Fruit fly (Drosophila melanogaster) whole organism, wandering third instar larva: ENCODE results near the gene CG13613.

Source experiments
- Abd-B ChIP-seq: fragments of >200 bp; optimal IDR thresholded peaks from 2 replicates; lab custom pipeline; 2017; ENCODE audit warnings: missing biosample characterization, missing genetic modification characterization
- CG32264 ChIP-seq: fragments of 200-800 bp; sonication (Bioruptor generic); optimal IDR thresholded peaks from 2 replicates; lab custom pipeline; 2016; ENCODE audit warnings: missing biosample characterization, missing genetic modification characterization
- CG9705 ChIP-seq: fragments of 200-800 bp; sonication (Bioruptor generic); optimal IDR thresholded peaks from 2 replicates; lab custom pipeline; 2018; ENCODE audit warnings: missing biosample characterization, mild to moderate bottlenecking, missing genetic modification characterization
- CrebA ChIP-seq: fragments of 200-800 bp; sonication (Bioruptor generic); optimal IDR thresholded peaks from 2 replicates; lab custom pipeline; 2016; ENCODE audit warnings: missing biosample characterization, mild to moderate bottlenecking, missing genetic modification characterization, borderline replicate concordance
- Dfd ChIP-seq: fragments of >200 bp; optimal IDR thresholded peaks from 2 replicates; lab custom pipeline; 2017; ENCODE audit warnings: missing biosample characterization, missing genetic modification characterization
- GATAd ChIP-seq: sonication (Bioruptor generic); optimal IDR thresholded peaks from 2 replicates; lab custom pipeline; 2016; ENCODE audit warnings: missing biosample characterization, missing genetic modification characterization
- HLH106 ChIP-seq: fragments of 200-800 bp; optimal IDR thresholded peaks from 3 replicates; lab custom pipeline; 2019; ENCODE audit warnings: missing biosample characterization, mild to moderate bottlenecking, missing genetic modification characterization, moderate library complexity
- Hnf4 ChIP-seq: fragments of 200-800 bp; sonication (Bioruptor generic); optimal IDR thresholded peaks from 2 replicates; lab custom pipeline; 2016; ENCODE audit warnings: missing biosample characterization, mild to moderate bottlenecking, missing genetic modification characterization
- Hr78 ChIP-seq: fragments of >200 bp; optimal IDR thresholded peaks from 2 replicates; lab custom pipeline; 2017; ENCODE audit warnings: missing biosample characterization, missing genetic modification characterization
- Hr83 ChIP-seq: fragments of 200-300 bp; sonication (Bioruptor generic); optimal IDR thresholded peaks from 2 replicates; lab custom pipeline; 2016; ENCODE audit warnings: missing biosample characterization, mild to moderate bottlenecking, missing genetic modification characterization, moderate library complexity; ENCODE audit not compliant: poor library complexity, severe bottlenecking
- Jra ChIP-seq: sonication (Bioruptor generic); optimal IDR thresholded peaks from 2 replicates; lab custom pipeline; 2016; ENCODE audit warnings: missing biosample characterization, missing genetic modification characterization
- Mio ChIP-seq: sonication (Bioruptor generic); optimal IDR thresholded peaks from 2 replicates; lab custom pipeline; 2016; ENCODE audit warnings: missing biosample characterization, missing genetic modification characterization
- Myc ChIP-seq: fragments of >200 bp; optimal IDR thresholded peaks from 2 replicates; lab custom pipeline; 2017
- N ChIP-seq: fragments of >200 bp; optimal IDR thresholded peaks from 2 replicates; lab custom pipeline; 2018; ENCODE audit warnings: missing biosample characterization, missing external identifiers, missing genetic modification characterization
- OdsH ChIP-seq: fragments of 200-800 bp; sonication (Bioruptor generic); optimal IDR thresholded peaks from 2 replicates; lab custom pipeline; 2016; ENCODE audit warnings: missing biosample characterization, mild to moderate bottlenecking, missing genetic modification characterization
- Rel ChIP-seq, 2 experiments: fragments of 200-800 bp; sonication (Bioruptor generic) in 1 of 2; optimal IDR thresholded peaks; 2 replicates in 1 of 2; 3 replicates in 1 of 2; lab custom pipeline; 2016 to 2019; ENCODE audit warnings: mild to moderate bottlenecking in 2 of 2, missing biosample characterization in 2 of 2, missing genetic modification characterization in 2 of 2, moderate library complexity in 1 of 2
- Sp1 ChIP-seq: fragments of 200-800 bp; sonication (Bioruptor generic); optimal IDR thresholded peaks from 3 replicates; lab custom pipeline; 2019; ENCODE audit warnings: missing biosample characterization, mild to moderate bottlenecking, missing genetic modification characterization, moderate library complexity
- Vsx2 ChIP-seq: fragments of 200-300, 225-300 bp; sonication (Bioruptor generic); optimal IDR thresholded peaks from 2 replicates; lab custom pipeline; 2018; ENCODE audit warnings: missing biosample characterization, missing genetic modification characterization; ENCODE audit not compliant: partially characterized antibody
- br ChIP-seq: fragments of 200-800 bp; sonication (Bioruptor generic); optimal IDR thresholded peaks from 2 replicates; lab custom pipeline; 2016; ENCODE audit warnings: missing biosample characterization, missing genetic modification characterization
- brk ChIP-seq: fragments of 200-800 bp; sonication (Bioruptor generic); optimal IDR thresholded peaks from 2 replicates; lab custom pipeline; 2016; ENCODE audit warnings: missing biosample characterization, mild to moderate bottlenecking, missing genetic modification characterization
- dmrt93B ChIP-seq: fragments of 200-800 bp; sonication (Bioruptor generic); optimal IDR thresholded peaks from 2 replicates; lab custom pipeline; 2018; ENCODE audit warnings: missing biosample characterization, mild to moderate bottlenecking, missing genetic modification characterization
- dsf ChIP-seq: sonication (Bioruptor generic); optimal IDR thresholded peaks from 2 replicates; lab custom pipeline; 2016; ENCODE audit warnings: missing biosample characterization, missing genetic modification characterization, borderline replicate concordance
- ey ChIP-seq: fragments of 200-800 bp; sonication (Bioruptor generic); optimal IDR thresholded peaks from 2 replicates; lab custom pipeline; 2016; ENCODE audit warnings: missing biosample characterization, missing genetic modification characterization
- foxo ChIP-seq, 2 experiments: fragments of 200-800 bp; sonication (Bioruptor generic); optimal IDR thresholded peaks; 2 replicates in 1 of 2; 3 replicates in 1 of 2; lab custom pipeline; 2016 to 2017; ENCODE audit warnings: missing biosample characterization in 2 of 2, missing genetic modification characterization in 2 of 2
- fru ChIP-seq: fragments of 200-800 bp; sonication (Bioruptor generic); optimal IDR thresholded peaks from 3 replicates; lab custom pipeline; 2016; ENCODE audit warnings: missing biosample characterization, mild to moderate bottlenecking, missing genetic modification characterization
- h ChIP-seq: fragments of 200-800 bp; sonication (Bioruptor generic); optimal IDR thresholded peaks from 3 replicates; lab custom pipeline; 2016; ENCODE audit warnings: missing biosample characterization, mild to moderate bottlenecking, missing genetic modification characterization
- lola ChIP-seq: fragments of >200 bp; optimal IDR thresholded peaks from 2 replicates; lab custom pipeline; 2017; ENCODE audit warnings: missing biosample characterization, missing genetic modification characterization
- pan ChIP-seq: fragments of >200 bp; optimal IDR thresholded peaks from 2 replicates; lab custom pipeline; 2017
- psq ChIP-seq: fragments of 200-800 bp; sonication (Bioruptor generic); optimal IDR thresholded peaks from 3 replicates; lab custom pipeline; 2017; ENCODE audit warnings: missing biosample characterization, mild to moderate bottlenecking, missing genetic modification characterization, moderate library complexity
- rgr ChIP-seq: fragments of 200-800 bp; sonication (Bioruptor generic); optimal IDR thresholded peaks from 3 replicates; lab custom pipeline; 2016; ENCODE audit warnings: missing biosample characterization, mild to moderate bottlenecking, missing genetic modification characterization
- sage ChIP-seq: fragments of 200-800 bp; sonication (Bioruptor generic); optimal IDR thresholded peaks from 2 replicates; lab custom pipeline; 2016; ENCODE audit warnings: missing biosample characterization, mild to moderate bottlenecking, missing genetic modification characterization
- sv ChIP-seq: fragments of 200-800 bp; sonication (Bioruptor generic); optimal IDR thresholded peaks from 3 replicates; lab custom pipeline; 2016; ENCODE audit warnings: missing biosample characterization, missing genetic modification characterization
- tai ChIP-seq: sonication (Bioruptor generic); optimal IDR thresholded peaks from 2 replicates; lab custom pipeline; 2016; ENCODE audit warnings: missing biosample characterization, missing genetic modification characterization
- usp ChIP-seq: fragments of >200 bp; optimal IDR thresholded peaks from 2 replicates; lab custom pipeline; 2017; ENCODE audit warnings: missing biosample characterization, missing genetic modification characterization
- woc ChIP-seq: sonication (Bioruptor generic); optimal IDR thresholded peaks from 2 replicates; lab custom pipeline; 2016; ENCODE audit warnings: missing biosample characterization, mild to moderate bottlenecking, missing genetic modification characterization

CG13613 gene

DNA sequence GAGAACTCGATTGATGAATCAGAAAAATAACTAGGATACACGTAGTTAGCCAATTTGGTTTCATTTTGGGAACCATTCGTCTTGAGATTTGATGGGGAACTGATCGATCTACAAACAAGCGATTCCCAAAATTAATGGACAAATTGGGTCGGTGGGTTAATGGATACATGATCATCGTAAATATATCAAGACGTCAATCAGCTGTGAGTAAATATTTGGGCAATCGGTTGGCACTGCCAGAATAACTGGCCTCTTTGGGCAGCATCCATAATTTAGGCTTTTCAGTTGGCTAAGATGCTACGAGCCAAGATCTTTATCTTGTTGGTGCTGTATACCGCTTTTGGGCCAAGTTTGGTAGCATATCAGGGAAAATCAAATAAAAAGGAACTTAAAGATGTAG lies 2.7 kb downstream of the CG13613 start, which contains the start of the genes CG42812 and CG33341:
CG42812 (minus strand) TSS at position 101 of the 400 bp plus-strand sequence.
CG33341 (plus strand) TSS at position 295 of the 400 bp plus-strand sequence.
- no peak for TF ChIP-seq CG9705 (GFP tag; lab: Kevin White, UChicago)
- TF ChIP-seq Abd-B (GFP tag; lab: Kevin White, UChicago), result no peak
- TF ChIP-seq Dfd (GFP tag; lab: Kevin White, UChicago), result no peak
- no peak for TF ChIP-seq fru (GFP tag; lab: Kevin White, UChicago)
- no peak for TF ChIP-seq ey
- TF ChIP-seq Mio (GFP tag; lab: Kevin White, UChicago), result no peak
- TF ChIP-seq GATAd (GFP tag; lab: Kevin White, UChicago), result no peak
- no peak for TF ChIP-seq N (GFP tag; lab: Kevin White, UChicago)
- no peak for TF ChIP-seq foxo (GFP tag; optimal IDR thresholded peaks at IDR 0.05; lab: Kevin White, UChicago)
- TF ChIP-seq psq (GFP tag; lab: Kevin White, UChicago), result no peak
- TF ChIP-seq h (GFP tag; lab: Kevin White, UChicago), result no peak
- no peak for TF ChIP-seq lola
- TF ChIP-seq HLH106 (tag; lab: Kevin White, UChicago), result no peak
- TF ChIP-seq, all 38 proteins: peak for 0

DNA sequence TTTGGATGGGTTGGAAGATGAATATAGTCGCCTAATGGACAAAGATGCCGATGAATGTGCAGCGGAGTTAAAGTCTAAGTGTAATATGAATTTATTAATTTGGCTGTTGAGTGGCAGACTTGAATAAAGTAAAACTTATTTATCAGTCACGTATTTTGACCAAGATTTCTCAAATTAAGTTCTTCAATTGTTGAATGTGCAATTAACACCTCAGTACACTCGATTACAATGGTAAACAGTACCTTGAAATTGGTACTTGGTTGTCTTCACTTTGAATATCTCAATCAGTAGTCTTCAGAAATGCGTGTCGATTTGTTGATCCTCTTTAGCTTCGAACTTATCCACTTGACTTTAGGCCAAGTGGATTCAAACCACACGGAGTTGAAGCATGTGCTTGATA lies 3.9 kb downstream of the CG13613 start, which contains the start of gene CG13614:
CG13614 (plus strand) TSS at position 301 of the 400 bp plus-strand sequence.
- no peak for TF ChIP-seq br (GFP tag; lab: Kevin White, UChicago)
- TF ChIP-seq OdsH (GFP tag; lab: Kevin White, UChicago), result no peak
- no peak for TF ChIP-seq h (GFP tag; lab: Kevin White, UChicago)
- no peak for TF ChIP-seq CrebA (GFP tag; lab: Kevin White, UChicago)
- no peak for TF ChIP-seq Hnf4
- TF ChIP-seq woc (GFP tag; lab: Kevin White, UChicago), result no peak
- TF ChIP-seq tai (GFP tag; lab: Kevin White, UChicago), result no peak
- no peak for TF ChIP-seq Rel (GFP tag; optimal IDR thresholded peaks at IDR 0.05; lab: Kevin White, UChicago)
- no peak for TF ChIP-seq Rel (tag; optimal IDR thresholded peaks at IDR 0.05; lab: Kevin White, UChicago)
- TF ChIP-seq CG32264, result no peak
- TF ChIP-seq Vsx2 (GFP tag; lab: Kevin White, UChicago), result no peak
- no peak for TF ChIP-seq foxo (GFP tag; optimal IDR thresholded peaks at IDR 0.05; lab: Kevin White, UChicago)
- TF ChIP-seq Sp1 (GFP tag; lab: Kevin White, UChicago), result no peak
- no peak for TF ChIP-seq pan (lab: Kevin White, UChicago)
- no peak for TF ChIP-seq Jra (GFP tag; lab: Kevin White, UChicago)
- TF ChIP-seq Mio (GFP tag; lab: Kevin White, UChicago), result no peak
- TF ChIP-seq usp, result no peak
- TF ChIP-seq, all 38 proteins: peak for 0

DNA sequence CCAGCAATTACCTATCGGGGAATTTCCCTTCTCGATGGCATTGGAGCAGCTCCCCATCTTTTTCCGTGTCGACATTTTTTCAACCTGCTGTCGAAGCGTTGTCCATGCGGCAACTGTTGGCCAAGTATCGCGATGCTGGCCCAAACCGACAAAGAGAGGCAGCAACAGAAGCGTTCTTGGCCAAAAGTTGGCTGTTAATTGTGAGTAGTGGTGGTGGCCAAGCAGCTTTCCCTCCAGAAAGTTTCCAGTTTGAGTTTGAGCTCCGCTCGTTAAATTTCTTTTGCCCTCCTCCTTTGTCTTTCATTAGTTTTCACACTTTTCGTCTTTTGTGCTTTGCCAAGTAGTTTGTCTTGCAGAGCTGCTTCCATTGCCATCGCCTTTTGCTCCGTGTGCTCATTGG lies 7.3 kb downstream of the CG13613 start, which contains the start of gene CG17782:
CG17782 (minus strand) TSS at position 101 of the 400 bp plus-strand sequence.
- TF ChIP-seq HLH106 (tag; lab: Kevin White, UChicago), result no peak
- TF ChIP-seq fru (GFP tag; lab: Kevin White, UChicago), result no peak

DNA sequence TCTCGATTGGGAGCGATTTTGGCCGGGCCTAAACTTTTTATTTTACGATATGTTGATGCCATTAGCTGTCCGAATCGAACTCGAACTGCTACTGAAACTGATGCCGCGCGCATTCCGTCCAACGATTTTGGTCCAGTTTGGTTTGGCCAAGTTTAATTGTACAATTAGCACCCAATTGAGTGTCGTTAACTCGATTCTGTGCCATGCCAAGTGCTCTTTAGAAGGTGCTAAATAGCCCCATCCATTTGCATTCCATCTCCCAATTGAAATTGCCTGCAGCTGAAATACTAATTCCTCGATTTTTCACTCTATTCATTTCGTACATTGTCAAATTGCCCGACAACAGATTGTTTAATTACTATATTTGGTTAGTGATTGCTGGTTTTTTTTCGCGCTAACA lies 10.2 kb downstream of the CG13613 start, which contains the start of gene CG17781:
CG17781 (minus strand) TSS at position 101 of the 400 bp plus-strand sequence.
- TF ChIP-seq Abd-B (GFP tag; lab: Kevin White, UChicago), result no peak
- no peak for TF ChIP-seq lola
- no peak for TF ChIP-seq dsf (GFP tag; lab: Kevin White, UChicago)
- TF ChIP-seq brk (GFP tag; lab: Kevin White, UChicago), result no peak
- no peak for TF ChIP-seq sage (GFP tag; lab: Kevin White, UChicago)
- no peak for TF ChIP-seq Dfd (GFP tag; lab: Kevin White, UChicago)
- TF ChIP-seq ey, result no peak
- no peak for TF ChIP-seq CG9705 (GFP tag; lab: Kevin White, UChicago)
- TF ChIP-seq GATAd (GFP tag; lab: Kevin White, UChicago), result no peak
- TF ChIP-seq Vsx2 (GFP tag; lab: Kevin White, UChicago), result no peak
- no peak for TF ChIP-seq Myc (lab: Kevin White, UChicago)
- TF ChIP-seq Jra (GFP tag; lab: Kevin White, UChicago), result no peak
- TF ChIP-seq Hr78, result no peak
- no peak for TF ChIP-seq CG32264
- no peak for TF ChIP-seq woc (GFP tag; lab: Kevin White, UChicago)

DNA sequence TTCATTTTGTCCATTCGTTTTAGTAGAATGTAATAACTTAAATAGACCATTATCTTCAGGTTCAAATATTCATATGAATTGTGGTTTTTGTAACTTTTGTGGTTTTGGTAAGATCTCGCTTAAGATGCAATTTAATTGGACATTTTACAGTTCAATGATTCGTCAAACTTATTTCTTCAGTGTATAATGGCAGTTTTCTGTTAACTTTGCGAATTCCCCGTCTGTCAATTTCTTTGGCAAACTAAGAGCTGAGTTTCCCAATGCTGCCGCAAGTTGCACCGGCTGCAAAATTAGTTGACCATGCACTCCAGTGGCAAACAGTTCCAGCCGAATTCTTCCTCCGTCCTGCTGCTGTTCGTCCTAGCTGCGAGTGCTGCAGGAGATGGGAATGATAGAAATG lies 11.2 kb downstream of the CG13613 start, which contains the start of gene CG33342:
CG33342 (plus strand) TSS at position 301 of the 400 bp plus-strand sequence.
- TF ChIP-seq dmrt93B (GFP tag; lab: Kevin White, UChicago) (no peak), Sp1 (GFP tag; lab: Kevin White, UChicago) (no peak), CrebA (GFP tag; lab: Kevin White, UChicago) (no peak), sv (no peak), Hr83 (no peak), Rel (GFP tag; optimal IDR thresholded peaks at IDR 0.05; lab: Kevin White, UChicago) (no peak), Rel (tag; optimal IDR thresholded peaks at IDR 0.05; lab: Kevin White, UChicago) (no peak), Dfd (GFP tag; lab: Kevin White, UChicago) (no peak), GATAd (GFP tag; lab: Kevin White, UChicago) (no peak), rgr (GFP tag; lab: Kevin White, UChicago) (no peak), Hr78 (no peak)
